Fruit fly (Drosophila melanogaster) whole organism, embryonic: ENCODE results near the gene CG9222.

Source experiments
- B-H1 ChIP-seq: fragments of 200-800 bp; sonication (Bioruptor generic); IDR thresholded peaks from 3 replicates; pipeline ENCODE4 v1.3.6; 2022; ENCODE audit warnings: missing biosample characterization, missing genetic modification characterization
- B-H2 ChIP-seq: fragments of 200-800 bp; sonication (Bioruptor generic); optimal IDR thresholded peaks from 2 replicates; lab custom pipeline; 2018; ENCODE audit warnings: missing biosample characterization, mild to moderate bottlenecking, missing genetic modification characterization
- Bgb ChIP-seq: fragments of 200-800 bp; sonication (Bioruptor generic); IDR thresholded peaks from 2 replicates; pipeline ENCODE4 v1.3.6; 2022; ENCODE audit warnings: missing biosample characterization, missing genetic modification characterization; ENCODE audit not compliant: partially characterized antibody
- CG10321 ChIP-seq: fragments of 200-800 bp; sonication (Bioruptor generic); IDR thresholded peaks from 2 replicates; pipeline ENCODE4 v1.3.6; 2022; ENCODE audit warnings: missing biosample characterization, missing genetic modification characterization
- CG10462 ChIP-seq: fragments of 200-800 bp; sonication (Bioruptor generic); optimal IDR thresholded peaks from 2 replicates; lab custom pipeline; 2016; ENCODE audit warnings: missing biosample characterization, missing genetic modification characterization
- CG10565 ChIP-seq: fragments of 200-800 bp; sonication (Bioruptor generic); optimal IDR thresholded peaks from 3 replicates; lab custom pipeline; 2016; ENCODE audit warnings: missing biosample characterization, mild to moderate bottlenecking, missing genetic modification characterization
- CG10654 ChIP-seq: fragments of 200-800 bp; sonication (Bioruptor generic); optimal IDR thresholded peaks from 2 replicates; lab custom pipeline; 2016; ENCODE audit warnings: missing biosample characterization, missing genetic modification characterization
- CG13123 ChIP-seq: fragments of 200-800 bp; sonication (Bioruptor generic); optimal IDR thresholded peaks from 2 replicates; lab custom pipeline; 2016; ENCODE audit warnings: missing biosample characterization, missing genetic modification characterization
- CG13287 ChIP-seq: fragments of 200-800 bp; sonication (Bioruptor generic); IDR thresholded peaks from 2 replicates; pipeline ENCODE4 v1.3.6; 2022; ENCODE audit warnings: missing biosample characterization, missing genetic modification characterization; ENCODE audit not compliant: partially characterized antibody
- CG14441 ChIP-seq: fragments of 200-800 bp; sonication (Bioruptor generic); IDR thresholded peaks from 2 replicates; pipeline ENCODE4 v1.3.6; 2022; ENCODE audit warnings: missing biosample characterization, missing genetic modification characterization
- CG16863 ChIP-seq: fragments of 200-800 bp; sonication (Bioruptor generic); optimal IDR thresholded peaks from 3 replicates; lab custom pipeline; 2016; ENCODE audit warnings: missing biosample characterization, missing genetic modification characterization
- CG17829 ChIP-seq: fragments of 200-800 bp; optimal IDR thresholded peaks from 2 replicates; lab custom pipeline; 2019; ENCODE audit warnings: missing biosample characterization, mild to moderate bottlenecking, missing genetic modification characterization, moderate library complexity
- CG18011 ChIP-seq: fragments of 200-800 bp; sonication (Bioruptor generic); optimal IDR thresholded peaks from 2 replicates; lab custom pipeline; 2017; ENCODE audit warnings: missing biosample characterization, missing genetic modification characterization, mild to moderate bottlenecking, moderate library complexity, missing genotype
- CG2129 ChIP-seq: fragments of 200-800 bp; sonication (Bioruptor generic); IDR thresholded peaks from 2 replicates; pipeline ENCODE4 v1.3.6; 2022; ENCODE audit warnings: missing biosample characterization, missing genetic modification characterization; ENCODE audit not compliant: partially characterized antibody
- CG3281 ChIP-seq: fragments of 200-800 bp; sonication (Bioruptor generic); optimal IDR thresholded peaks from 3 replicates; lab custom pipeline; 2017; ENCODE audit warnings: missing biosample characterization, mild to moderate bottlenecking, missing genetic modification characterization
- CG3407 ChIP-seq: fragments of 200-800 bp; sonication (Bioruptor generic); optimal IDR thresholded peaks from 2 replicates; lab custom pipeline; 2018; ENCODE audit warnings: missing biosample characterization, mild to moderate bottlenecking, missing genetic modification characterization
- CG4282 ChIP-seq: fragments of 200-800 bp; sonication (Bioruptor generic); optimal IDR thresholded peaks from 2 replicates; lab custom pipeline; 2016; ENCODE audit warnings: missing biosample characterization, missing genetic modification characterization
- CG7271 ChIP-seq: fragments of 200-800 bp; sonication (Bioruptor generic); optimal IDR thresholded peaks from 2 replicates; lab custom pipeline; 2018; ENCODE audit warnings: missing biosample characterization, mild to moderate bottlenecking, missing genetic modification characterization, moderate library complexity
- CG7963 ChIP-seq: fragments of 200-800 bp; sonication (Bioruptor generic); IDR thresholded peaks from 3 replicates; pipeline ENCODE4 v1.3.6; 2022; ENCODE audit warnings: missing biosample characterization, missing genetic modification characterization; ENCODE audit not compliant: partially characterized antibody
- CG8478 ChIP-seq: fragments of >200 bp; optimal IDR thresholded peaks from 2 replicates; lab custom pipeline; 2018
- CG8765 ChIP-seq: fragments of 200-800 bp; sonication (Bioruptor generic); IDR thresholded peaks from 2 replicates; pipeline ENCODE4 v1.3.6; 2022; ENCODE audit warnings: missing biosample characterization, missing genetic modification characterization
- CG8944 ChIP-seq: fragments of 200-800 bp; sonication (Bioruptor generic); optimal IDR thresholded peaks from 3 replicates; lab custom pipeline; 2016; ENCODE audit warnings: missing biosample characterization, missing genetic modification characterization
- CG9817 ChIP-seq: fragments of 200-800 bp; sonication (Bioruptor generic); optimal IDR thresholded peaks from 2 replicates; lab custom pipeline; 2018; ENCODE audit warnings: missing biosample characterization, mild to moderate bottlenecking, missing genetic modification characterization, moderate library complexity
- D19B ChIP-seq: fragments of 200-800 bp; sonication (Bioruptor generic); optimal IDR thresholded peaks from 2 replicates; lab custom pipeline; 2017; ENCODE audit warnings: missing biosample characterization, mild to moderate bottlenecking, missing genetic modification characterization
- E2f1 ChIP-seq: fragments of 200-800 bp; sonication (Bioruptor generic); IDR thresholded peaks from 2 replicates; pipeline ENCODE4 v1.3.6; 2022; ENCODE audit warnings: missing biosample characterization, missing genetic modification characterization
- Elba2 ChIP-seq: fragments of 200-800 bp; sonication (Bioruptor generic); optimal IDR thresholded peaks from 3 replicates; lab custom pipeline; 2016; ENCODE audit warnings: missing biosample characterization, missing genetic modification characterization
- HmgD ChIP-seq: fragments of 200-800 bp; sonication (Bioruptor generic); optimal IDR thresholded peaks from 3 replicates; lab custom pipeline; 2016; ENCODE audit warnings: missing biosample characterization, missing genetic modification characterization
- HmgZ ChIP-seq: fragments of 200-800 bp; sonication (Bioruptor generic); optimal IDR thresholded peaks from 2 replicates; lab custom pipeline; 2018; ENCODE audit warnings: missing biosample characterization, mild to moderate bottlenecking, missing genetic modification characterization
- Hmx ChIP-seq: fragments of 200-800 bp; sonication (Bioruptor generic); optimal IDR thresholded peaks from 2 replicates; lab custom pipeline; 2016; ENCODE audit warnings: missing biosample characterization, missing genetic modification characterization
- Jarid2 ChIP-seq: fragments of 200-800 bp; sonication (Bioruptor generic); optimal IDR thresholded peaks from 3 replicates; lab custom pipeline; 2017; ENCODE audit warnings: mild to moderate bottlenecking, missing biosample characterization, missing genetic modification reagents, missing genetic modification characterization
- Med ChIP-seq: fragments of 200-800 bp; sonication (Bioruptor generic); peaks from one replicate; lab custom pipeline; 2016; ENCODE audit warnings: missing biosample characterization, missing genetic modification characterization, mild to moderate bottlenecking, inconsistent platforms, moderate library complexity
- Myb ChIP-seq: fragments of 200-800 bp; sonication (Bioruptor generic); optimal IDR thresholded peaks from 2 replicates; lab custom pipeline; 2016; ENCODE audit warnings: missing biosample characterization, missing genetic modification characterization
- NFAT ChIP-seq: fragments of 200-800 bp; sonication (Bioruptor generic); IDR thresholded peaks from 2 replicates; pipeline ENCODE4 v1.3.6; 2022; ENCODE audit warnings: missing biosample characterization, missing genetic modification characterization
- ato ChIP-seq: fragments of 200-800 bp; sonication (Bioruptor generic); IDR thresholded peaks from 2 replicates; pipeline ENCODE4 v1.3.6; 2022; ENCODE audit warnings: missing biosample characterization, missing genetic modification characterization; ENCODE audit not compliant: partially characterized antibody
- bcd ChIP-seq: fragments of 200-800 bp; sonication (Bioruptor generic); optimal IDR thresholded peaks from 2 replicates; lab custom pipeline; 2017; ENCODE audit warnings: missing biosample characterization, mild to moderate bottlenecking, missing genetic modification characterization
- cas ChIP-seq: fragments of 200-800 bp; sonication (Bioruptor generic); IDR thresholded peaks from 2 replicates; pipeline ENCODE4 v1.3.6; 2022; ENCODE audit warnings: missing biosample characterization, missing genetic modification characterization
- caup ChIP-seq: fragments of 200-800 bp; sonication (Bioruptor generic); optimal IDR thresholded peaks from 3 replicates; lab custom pipeline; 2017; ENCODE audit warnings: missing biosample characterization, mild to moderate bottlenecking, missing genetic modification characterization, moderate library complexity; ENCODE audit not compliant: severe bottlenecking
- danr ChIP-seq: fragments of 200-800 bp; sonication (Bioruptor generic); IDR thresholded peaks from 2 replicates; pipeline ENCODE4 v1.3.6; 2022; ENCODE audit warnings: missing biosample characterization, missing genetic modification characterization
- dysf ChIP-seq: fragments of 200-800 bp; sonication (Bioruptor generic); IDR thresholded peaks from 3 replicates; pipeline ENCODE4 v1.3.6; 2022; ENCODE audit warnings: missing biosample characterization, missing genetic modification characterization
- exex ChIP-seq: fragments of 200-800 bp; sonication (Bioruptor generic); optimal IDR thresholded peaks from 4 replicates; lab custom pipeline; 2018; ENCODE audit warnings: missing biosample characterization, mild to moderate bottlenecking, missing genetic modification characterization, moderate library complexity
- ftz-f1 ChIP-seq: fragments of 200-800 bp; sonication (Bioruptor generic); optimal IDR thresholded peaks from 2 replicates; lab custom pipeline; 2016; ENCODE audit warnings: missing biosample characterization, missing genetic modification characterization
- fu2 ChIP-seq: fragments of 200-800 bp; sonication (Bioruptor generic); optimal IDR thresholded peaks from 2 replicates; lab custom pipeline; 2016; ENCODE audit warnings: missing biosample characterization, missing genetic modification characterization
- gce ChIP-seq: fragments of 200-800 bp; sonication (Bioruptor generic); IDR thresholded peaks from 3 replicates; pipeline ENCODE4 v1.3.6; 2022; ENCODE audit warnings: missing biosample characterization, missing genetic modification characterization
- kah ChIP-seq: fragments of 200-800 bp; sonication (Bioruptor generic); optimal IDR thresholded peaks from 2 replicates; lab custom pipeline; 2018; ENCODE audit warnings: missing biosample characterization, mild to moderate bottlenecking, missing genetic modification characterization
- odd ChIP-seq: fragments of 200-800 bp; sonication (Bioruptor generic); optimal IDR thresholded peaks from 2 replicates; lab custom pipeline; 2017; ENCODE audit warnings: missing biosample characterization, mild to moderate bottlenecking, missing genetic modification characterization
- onecut ChIP-seq: fragments of 200-800 bp; sonication (Bioruptor generic); IDR thresholded peaks from 2 replicates; pipeline ENCODE4 v1.3.6; 2022; ENCODE audit warnings: missing biosample characterization, missing genetic modification characterization
- shn ChIP-seq: fragments of 200-800 bp; sonication (Bioruptor generic); optimal IDR thresholded peaks from 3 replicates; lab custom pipeline; 2016; ENCODE audit warnings: missing biosample characterization, missing genetic modification characterization
- so ChIP-seq: fragments of 200-800 bp; sonication (Bioruptor generic); IDR thresholded peaks from 3 replicates; pipeline ENCODE4 v1.3.6; 2022; ENCODE audit warnings: missing biosample characterization, missing genetic modification characterization
- sob ChIP-seq: fragments of 200-800 bp; sonication (Bioruptor generic); IDR thresholded peaks from 2 replicates; pipeline ENCODE4 v1.3.6; 2022; ENCODE audit warnings: missing biosample characterization, missing genetic modification characterization
- unc-4 ChIP-seq: fragments of 200-800 bp; sonication (Bioruptor generic); IDR thresholded peaks from 2 replicates; pipeline ENCODE4 v1.3.6; 2022; ENCODE audit warnings: missing biosample characterization, missing genetic modification characterization; ENCODE audit not compliant: partially characterized antibody

The CG9222 gene

dm6 chr2L:6098479-6099269, 32.1 kb upstream of the CG9222 start, which contains the start of gene CG9175 (continued):
- TF ChIP-seq caup (GFP tag; lab: Kevin White, UChicago) (peak; percentile 39), CG2129 (GFP tag; lab: Robert Waterston, UW) (peak; percentile 89), CG13123 (no peak), CG16863 (GFP tag; lab: Kevin White, UChicago) (no peak), CG3407 (GFP tag; lab: Kevin White, UChicago) (no peak), CG14441 (GFP tag; lab: Robert Waterston, UW) (no peak), CG10321 (GFP tag; lab: Robert Waterston, UW) (no peak), CG8944 (GFP tag; lab: Kevin White, UChicago) (no peak), sob (peak; percentile 74), CG17829 (peak; percentile 74), Jarid2 (GFP tag; lab: Kevin White, UChicago) (no peak), B-H2 (GFP tag; lab: Kevin White, UChicago) (peak; percentile 65), Elba2 (peak; percentile 97), NFAT (peak; percentile 49; the same call in 1 of the 2 replicates), CG8765 (GFP tag; lab: Robert Waterston, UW) (no peak), CG10462 (GFP tag; lab: Kevin White, UChicago) (peak; percentile 63), Med (peak; percentile 93), CG18011 (GFP tag; lab: Kevin White, UChicago) (peak; percentile 100), HmgD (peak; percentile 73), shn (GFP tag; lab: Kevin White, UChicago) (no peak), kah (GFP tag; lab: Kevin White, UChicago) (no peak), bcd (GFP tag; lab: Kevin White, UChicago) (peak; percentile 43), gce (GFP tag; lab: Robert Waterston, UW) (no peak), exex (tag; lab: Kevin White, UChicago) (peak; percentile 34), ftz-f1 (GFP tag; lab: Kevin White, UChicago) (peak; percentile 5), so (GFP tag; lab: Robert Waterston, UW) (no peak), onecut (GFP tag; lab: Robert Waterston, UW) (peak; percentile 64; the same call in 1 of the 2 replicates), CG13287 (GFP tag; lab: Robert Waterston, UW) (peak; percentile 99), fu2 (GFP tag; lab: Kevin White, UChicago) (no peak), CG8478 (no peak), CG3281 (GFP tag; lab: Kevin White, UChicago) (no peak), B-H1 (no peak), danr (GFP tag; lab: Robert Waterston, UW) (no peak), CG10654 (GFP tag; lab: Kevin White, UChicago) (no peak), cas (GFP tag; lab: Robert Waterston, UW) (peak; percentile 58; the same call in 1 of the 2 replicates), dysf (no peak), ato (GFP tag; lab: Robert Waterston, UW) (peak; percentile 95), HmgZ (tag; lab: Kevin White, UChicago) (peak; percentile 91), odd (no peak), Bgb (GFP tag; lab: Robert Waterston, UW) (peak; percentile 98), CG7271 (tag; lab: Kevin White, UChicago) (peak; percentile 34), CG10565 (GFP tag; lab: Kevin White, UChicago) (no peak), unc-4 (GFP tag; lab: Robert Waterston, UW) (peak; percentile 99), Hmx (GFP tag; lab: Kevin White, UChicago) (no peak), E2f1 (GFP tag; lab: Robert Waterston, UW) (no peak), D19B (GFP tag; lab: Kevin White, UChicago) (no peak), CG4282 (GFP tag; lab: Kevin White, UChicago) (no peak), CG9817 (tag; lab: Kevin White, UChicago) (peak; percentile 46), Myb (GFP tag; lab: Kevin White, UChicago) (peak; percentile 68), CG7963 (GFP tag; lab: Robert Waterston, UW) (peak; percentile 93)
